Fruit fly (Drosophila melanogaster): Measurements from ENCODE around the gene Wdr82.

dm6 chr2L:8346260-8346659 lies 28.0 kb upstream of the Wdr82 start, which contains the start of gene CG7778:
- TF ChIP-seq ase (GFP tag; IDR thresholded peaks at IDR 0.05) (no peak), fu2 (GFP tag; optimal IDR thresholded peaks at IDR 0.05) (no peak), Doc3 (GFP tag; IDR thresholded peaks at IDR 0.05; ENCODE audit: partially characterized antibody) (no peak), H15 (GFP tag; IDR thresholded peaks at IDR 0.05) (no peak), Awh (GFP tag; IDR thresholded peaks at IDR 0.05) (no peak), Rfx (GFP tag; IDR thresholded peaks at IDR 0.05) (no peak), Poxn (GFP tag; IDR thresholded peaks at IDR 0.05) (no peak), Kr (GFP tag; optimal IDR thresholded peaks at IDR 0.05) (no peak), trh (GFP tag; optimal IDR thresholded peaks at IDR 0.05) (no peak), luna (GFP tag; optimal IDR thresholded peaks at IDR 0.05) (no peak)

Data from whole organism, embryonic.